Worm (Caenorhabditis elegans): ENCODE data around the gene F36D3.5.

DNA sequence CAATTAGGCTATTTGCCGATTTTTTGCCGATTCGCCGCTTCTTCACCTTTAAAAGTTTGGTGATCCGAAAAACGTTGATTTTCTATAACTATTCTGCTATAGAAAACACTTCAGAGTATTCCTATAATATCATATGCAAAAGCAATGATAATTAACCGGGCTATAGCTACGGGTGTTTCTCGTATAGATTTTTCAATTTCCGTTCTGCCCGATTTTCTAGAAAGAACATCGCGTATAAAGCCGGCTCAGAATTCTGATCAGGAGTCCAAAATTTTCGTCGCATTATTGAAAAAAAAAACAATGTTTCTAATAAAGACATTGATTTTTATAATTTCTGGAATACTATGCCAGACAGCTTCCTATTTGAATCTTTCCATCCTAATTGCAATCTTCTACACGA lies 35.6 kb upstream of the F36D3.5 start, which contains the start of gene srbc-65:
- no peak for TF ChIP-seq sptf-2 (GFP tag; optimal IDR thresholded peaks at IDR 0.05)
- TF ChIP-seq snpc-4 (GFP tag; optimal IDR thresholded peaks at IDR 0.05): no peak
- TF ChIP-seq snpc-4 (tag; optimal IDR thresholded peaks at IDR 0.05): no peak
- TF ChIP-seq ets-4 (GFP tag; optimal IDR thresholded peaks at IDR 0.05): no peak
- TF ChIP-seq ceh-40 (GFP tag; IDR thresholded peaks at IDR 0.05): no peak
- no peak for TF ChIP-seq ceh-91 (GFP tag; IDR thresholded peaks at IDR 0.05)
- TF ChIP-seq pha-4 (tag; optimal IDR thresholded peaks at IDR 0.05): no peak
- no peak for TF ChIP-seq ama-1 (optimal IDR thresholded peaks at IDR 0.05)
- no peak for TF ChIP-seq ama-1 (GFP tag; optimal IDR thresholded peaks at IDR 0.05)
- no peak for TF ChIP-seq unc-130 (GFP tag; optimal IDR thresholded peaks at IDR 0.05)

Measured in whole organism, young adult.